Worm (Caenorhabditis elegans): ENCODE measurements around the gene R11D1.10.

- TF ChIP-seq fos-1 (tag; optimal IDR thresholded peaks at IDR 0.05): no peak
- no peak for TF ChIP-seq aly-2 (tag; optimal IDR thresholded peaks at IDR 0.05)
- no peak for TF ChIP-seq unc-62 (GFP tag; optimal IDR thresholded peaks at IDR 0.05)
- TF ChIP-seq lin-13 (GFP tag; optimal IDR thresholded peaks at IDR 0.05): no peak
- TF ChIP-seq lsy-2 (tag; optimal IDR thresholded peaks at IDR 0.05): no peak
- TF ChIP-seq unc-55 (GFP tag; optimal IDR thresholded peaks at IDR 0.05): no peak
- TF ChIP-seq egl-27 (tag; optimal IDR thresholded peaks at IDR 0.05): no peak
- no peak for TF ChIP-seq alr-1 (tag; optimal IDR thresholded peaks at IDR 0.05)
- TF ChIP-seq nhr-25 (tag; optimal IDR thresholded peaks at IDR 0.05): no peak
- TF ChIP-seq nhr-6 (tag; optimal IDR thresholded peaks at IDR 0.05): no peak
- TF ChIP-seq nhr-10 (tag; optimal IDR thresholded peaks at IDR 0.05): no peak
These were observed 12.9 kb upstream of the R11D1.10 start, which contains the start of gene str-178 for ce11 chrV:12716447-12716846.
